Fruit fly (Drosophila melanogaster) whole organism, embryonic: ENCODE measurements around the gene Cyp4d1.
A peak's percentile ranks its signal among the peaks of the same experiment; 100 is the strongest.

Experiments
- B-H1 ChIP-seq: fragments of 200-800 bp; sonication (Bioruptor generic); IDR thresholded peaks from 3 replicates; pipeline ENCODE4 v1.3.6; 2022; ENCODE audit warnings: missing biosample characterization, missing genetic modification characterization
- CG10654 ChIP-seq: fragments of 200-800 bp; sonication (Bioruptor generic); optimal IDR thresholded peaks from 2 replicates; lab custom pipeline; 2016; ENCODE audit warnings: missing biosample characterization, missing genetic modification characterization
- CG11560 ChIP-seq: fragments of 200-800 bp; sonication (Bioruptor generic); IDR thresholded peaks from 3 replicates; pipeline ENCODE4 v1.3.6; 2022; ENCODE audit warnings: missing biosample characterization, missing genetic modification characterization
- CG13123 ChIP-seq: fragments of 200-800 bp; sonication (Bioruptor generic); optimal IDR thresholded peaks from 2 replicates; lab custom pipeline; 2016; ENCODE audit warnings: missing biosample characterization, missing genetic modification characterization
- CG14710 ChIP-seq: fragments of 200-800 bp; sonication (Bioruptor generic); optimal IDR thresholded peaks from 3 replicates; lab custom pipeline; 2019; ENCODE audit warnings: missing biosample characterization, mild to moderate bottlenecking, missing genetic modification characterization, moderate library complexity
- CG14860 ChIP-seq: fragments of 200-800 bp; sonication (Bioruptor generic); IDR thresholded peaks from 3 replicates; pipeline ENCODE4 v1.3.6; 2022; ENCODE audit warnings: missing biosample characterization, missing genetic modification characterization; ENCODE audit not compliant: partially characterized antibody
- CG14965 ChIP-seq: fragments of 200-800 bp; sonication (Bioruptor generic); optimal IDR thresholded peaks from 2 replicates; lab custom pipeline; 2016; ENCODE audit warnings: missing biosample characterization, missing genetic modification characterization, borderline replicate concordance
- CG15479 ChIP-seq: fragments of 200-800 bp; sonication (Bioruptor generic); optimal IDR thresholded peaks from 3 replicates; lab custom pipeline; 2019; ENCODE audit warnings: missing biosample characterization, mild to moderate bottlenecking, missing genetic modification characterization, moderate library complexity
- CG17802 ChIP-seq: fragments of 200-800 bp; sonication (Bioruptor generic); optimal IDR thresholded peaks from 2 replicates; lab custom pipeline; 2018; ENCODE audit warnings: missing biosample characterization, mild to moderate bottlenecking, missing genetic modification characterization, moderate library complexity
- CG17829 ChIP-seq: fragments of 200-800 bp; optimal IDR thresholded peaks from 2 replicates; lab custom pipeline; 2019; ENCODE audit warnings: missing biosample characterization, mild to moderate bottlenecking, missing genetic modification characterization, moderate library complexity
- CG2116 ChIP-seq: fragments of 200-800 bp; sonication (Bioruptor generic); optimal IDR thresholded peaks from 3 replicates; lab custom pipeline; 2018; ENCODE audit warnings: missing biosample characterization, mild to moderate bottlenecking, missing genetic modification characterization
- CG2120 ChIP-seq: fragments of 200-800 bp; sonication (Bioruptor generic); optimal IDR thresholded peaks from 3 replicates; lab custom pipeline; 2016; ENCODE audit warnings: missing biosample characterization, missing genetic modification characterization
- CG31441 ChIP-seq: fragments of 200-800 bp; sonication (Bioruptor generic); IDR thresholded peaks from 2 replicates; pipeline ENCODE4 v1.3.6; 2022; ENCODE audit warnings: missing biosample characterization, missing genetic modification characterization
- CG7357 ChIP-seq: fragments of 200-800 bp; sonication (Bioruptor generic); IDR thresholded peaks from 3 replicates; pipeline ENCODE4 v1.3.6; 2022; ENCODE audit warnings: missing biosample characterization, missing genetic modification characterization
- CG7963 ChIP-seq: fragments of 200-800 bp; sonication (Bioruptor generic); IDR thresholded peaks from 3 replicates; pipeline ENCODE4 v1.3.6; 2022; ENCODE audit warnings: missing biosample characterization, missing genetic modification characterization; ENCODE audit not compliant: partially characterized antibody
- CG9817 ChIP-seq: fragments of 200-800 bp; sonication (Bioruptor generic); optimal IDR thresholded peaks from 2 replicates; lab custom pipeline; 2018; ENCODE audit warnings: missing biosample characterization, mild to moderate bottlenecking, missing genetic modification characterization, moderate library complexity
- CG9932 ChIP-seq: fragments of 200-800 bp; sonication (Bioruptor generic); IDR thresholded peaks from 2 replicates; pipeline ENCODE4 v1.3.6; 2022; ENCODE audit warnings: missing biosample characterization, missing genetic modification characterization
- Doc2 ChIP-seq: fragments of 200-800 bp; sonication (Bioruptor generic); IDR thresholded peaks from 2 replicates; pipeline ENCODE4 v1.3.6; 2022; ENCODE audit warnings: missing biosample characterization, missing genetic modification characterization
- GATAe ChIP-seq: fragments of 200-800 bp; sonication (Bioruptor generic); conservative IDR thresholded peaks from 2 replicates; pipeline ENCODE4 v1.3.6; 2022; ENCODE audit warnings: missing biosample characterization, missing genetic modification characterization
- HLHmδ ChIP-seq: fragments of 200-800 bp; sonication (Bioruptor generic); optimal IDR thresholded peaks from 2 replicates; lab custom pipeline; 2018; ENCODE audit warnings: missing biosample characterization, mild to moderate bottlenecking, missing genetic modification characterization, moderate library complexity
- Hey ChIP-seq: fragments of 200-800 bp; sonication (Bioruptor generic); optimal IDR thresholded peaks from 3 replicates; lab custom pipeline; 2018; ENCODE audit warnings: missing biosample characterization, mild to moderate bottlenecking, missing genetic modification characterization
- Hmr ChIP-seq: fragments of 200-800 bp; sonication (Bioruptor generic); optimal IDR thresholded peaks from 3 replicates; lab custom pipeline; 2017; ENCODE audit warnings: mild to moderate bottlenecking, missing biosample characterization, missing genetic modification reagents, missing genetic modification characterization
- Hr39 ChIP-seq: fragments of >200 bp; optimal IDR thresholded peaks from 2 replicates; lab custom pipeline; 2017
- Jarid2 ChIP-seq: fragments of 200-800 bp; sonication (Bioruptor generic); optimal IDR thresholded peaks from 3 replicates; lab custom pipeline; 2017; ENCODE audit warnings: mild to moderate bottlenecking, missing biosample characterization, missing genetic modification reagents, missing genetic modification characterization
- NC2β ChIP-seq: fragments of 200-800 bp; sonication (Bioruptor generic); optimal IDR thresholded peaks from 2 replicates; lab custom pipeline; 2016; ENCODE audit warnings: missing biosample characterization, missing genetic modification characterization
- NK7.1 ChIP-seq: fragments of 200-800 bp; sonication (Bioruptor generic); optimal IDR thresholded peaks from 3 replicates; lab custom pipeline; 2016; ENCODE audit warnings: missing biosample characterization, missing genetic modification characterization
- Sox102F ChIP-seq: fragments of 200-800 bp; sonication (Bioruptor generic); optimal IDR thresholded peaks from 2 replicates; lab custom pipeline; 2018; ENCODE audit warnings: missing biosample characterization, mild to moderate bottlenecking, missing genetic modification characterization, moderate library complexity
- Spps ChIP-seq: fragments of 200-800 bp; sonication (Bioruptor generic); optimal IDR thresholded peaks from 2 replicates; lab custom pipeline; 2018; ENCODE audit warnings: missing biosample characterization, mild to moderate bottlenecking, missing genetic modification characterization
- Tbp ChIP-seq: fragments of >200 bp; optimal IDR thresholded peaks from 2 replicates; lab custom pipeline; 2018; ENCODE audit warnings: missing biosample characterization, missing genetic modification characterization
- ab ChIP-seq: fragments of 200-800 bp; sonication (Bioruptor generic); optimal IDR thresholded peaks from 2 replicates; lab custom pipeline; 2016; ENCODE audit warnings: missing biosample characterization, missing genetic modification characterization
- aop ChIP-seq: fragments of 200-800 bp; sonication (Bioruptor generic); IDR thresholded peaks from 2 replicates; pipeline ENCODE4 v1.3.6; 2022; ENCODE audit warnings: missing biosample characterization, missing genetic modification characterization
- bbx ChIP-seq: fragments of 200-800 bp; sonication (Bioruptor generic); IDR thresholded peaks from 2 replicates; pipeline ENCODE4 v1.3.6; 2022; ENCODE audit warnings: missing biosample characterization, missing genetic modification characterization; ENCODE audit not compliant: partially characterized antibody
- cas ChIP-seq: fragments of 200-800 bp; sonication (Bioruptor generic); IDR thresholded peaks from 2 replicates; pipeline ENCODE4 v1.3.6; 2022; ENCODE audit warnings: missing biosample characterization, missing genetic modification characterization
- crc ChIP-seq: fragments of 200-800 bp; sonication (Bioruptor generic); optimal IDR thresholded peaks from 2 replicates; lab custom pipeline; 2016; ENCODE audit warnings: missing biosample characterization, missing genetic modification characterization
- croc ChIP-seq: fragments of 200-800 bp; sonication (Bioruptor generic); conservative IDR thresholded peaks from 3 replicates; pipeline ENCODE4 v1.3.6; 2022; ENCODE audit warnings: missing biosample characterization, missing genetic modification characterization
- crol ChIP-seq: fragments of 200-800 bp; sonication (Bioruptor generic); IDR thresholded peaks from 2 replicates; pipeline ENCODE4 v1.3.6; 2022; ENCODE audit warnings: missing biosample characterization, missing genetic modification characterization
- disco-r ChIP-seq: fragments of 200-800 bp; sonication (Bioruptor generic); optimal IDR thresholded peaks from 2 replicates; lab custom pipeline; 2016; ENCODE audit warnings: missing biosample characterization, missing genetic modification characterization
- dm ChIP-seq: fragments of 200-800 bp; sonication (Bioruptor generic); optimal IDR thresholded peaks from 3 replicates; lab custom pipeline; 2016; ENCODE audit warnings: missing biosample characterization, missing genetic modification characterization
- dmrt11E ChIP-seq: fragments of 200-800 bp; sonication (Bioruptor generic); optimal IDR thresholded peaks from 3 replicates; lab custom pipeline; 2018; ENCODE audit warnings: missing biosample characterization, mild to moderate bottlenecking, missing genetic modification characterization, moderate library complexity
- exex ChIP-seq: fragments of 200-800 bp; sonication (Bioruptor generic); optimal IDR thresholded peaks from 4 replicates; lab custom pipeline; 2018; ENCODE audit warnings: missing biosample characterization, mild to moderate bottlenecking, missing genetic modification characterization, moderate library complexity
- fd3F ChIP-seq: fragments of 200-800 bp; sonication (Bioruptor generic); optimal IDR thresholded peaks from 2 replicates; lab custom pipeline; 2018; ENCODE audit warnings: missing biosample characterization, mild to moderate bottlenecking, missing genetic modification characterization, moderate library complexity
- fd64A ChIP-seq: fragments of 200-800 bp; sonication (Bioruptor generic); optimal IDR thresholded peaks from 3 replicates; lab custom pipeline; 2018; ENCODE audit warnings: missing biosample characterization, mild to moderate bottlenecking, missing genetic modification characterization
- hbn ChIP-seq: fragments of 200-800 bp; sonication (Bioruptor generic); IDR thresholded peaks from 2 replicates; pipeline ENCODE4 v1.3.6; 2022; ENCODE audit warnings: missing biosample characterization, missing genetic modification characterization; ENCODE audit not compliant: partially characterized antibody
- jigr1 ChIP-seq: fragments of 200-800 bp; sonication (Bioruptor generic); IDR thresholded peaks from 3 replicates; pipeline ENCODE4 v1.3.6; 2022; ENCODE audit warnings: missing biosample characterization, missing genetic modification characterization
- pb ChIP-seq: fragments of 200-800 bp; sonication (Bioruptor generic); optimal IDR thresholded peaks from 3 replicates; lab custom pipeline; 2016; ENCODE audit warnings: missing biosample characterization, missing genetic modification characterization
- rib ChIP-seq: fragments of 200-800 bp; sonication (Bioruptor generic); IDR thresholded peaks from 2 replicates; pipeline ENCODE4 v1.3.6; 2022; ENCODE audit warnings: missing biosample characterization, missing genetic modification characterization
- schlank ChIP-seq: fragments of 200-800 bp; sonication (Bioruptor generic); optimal IDR thresholded peaks from 2 replicates; lab custom pipeline; 2018; ENCODE audit warnings: missing biosample characterization, mild to moderate bottlenecking, missing genetic modification characterization
- sd ChIP-seq: fragments of 200-800 bp; sonication (Bioruptor generic); optimal IDR thresholded peaks from 3 replicates; lab custom pipeline; 2018; ENCODE audit warnings: missing biosample characterization, mild to moderate bottlenecking, missing genetic modification characterization, moderate library complexity
- tgo ChIP-seq: fragments of 200-800 bp; sonication (Bioruptor generic); IDR thresholded peaks from 3 replicates; pipeline ENCODE4 v1.3.6; 2022; ENCODE audit warnings: missing biosample characterization, missing genetic modification characterization

The Cyp4d1 gene

dm6 chrX:2134965-2135758, 26.8 kb downstream of the Cyp4d1 start (continued):
- peak; percentile 54 for TF ChIP-seq pb (GFP tag; lab: Kevin White, UChicago)
- TF ChIP-seq cas (GFP tag; lab: Robert Waterston, UW): 0 out of 2 replicates have a peak, but pooled peaks have one; percentile 40
- peak; percentile 87 for TF ChIP-seq tgo (GFP tag; lab: Robert Waterston, UW)
- peak; percentile 88 for TF ChIP-seq CG31441
- peak; percentile 76 for TF ChIP-seq croc (GFP tag; lab: Robert Waterston, UW)
- TF ChIP-seq Spps (tag; lab: Kevin White, UChicago): peak; percentile 85
- TF ChIP-seq crol: peak; percentile 98
- TF ChIP-seq dm (GFP tag; lab: Kevin White, UChicago): peak; percentile 62
- TF ChIP-seq CG7963: no peak
- TF ChIP-seq schlank: peak; percentile 79
- TF ChIP-seq CG13123 (GFP tag; lab: Kevin White, UChicago): peak; percentile 71
- peak; percentile 32 for TF ChIP-seq CG14965 (GFP tag; lab: Kevin White, UChicago)
- peak; percentile 94 for TF ChIP-seq CG17829 (tag; lab: Kevin White, UChicago)
- TF ChIP-seq ab: peak; percentile 14
- TF ChIP-seq CG14860 (GFP tag; lab: Robert Waterston, UW): no peak
- peak; percentile 66 for TF ChIP-seq CG17802
- TF ChIP-seq GATAe (GFP tag; lab: Robert Waterston, UW): no peak
- peak; percentile 86 for TF ChIP-seq fd3F (GFP tag; lab: Kevin White, UChicago)
- TF ChIP-seq CG9817 (tag; lab: Kevin White, UChicago): peak; percentile 87
- peak; percentile 63 for TF ChIP-seq Jarid2
- TF ChIP-seq disco-r (GFP tag; lab: Kevin White, UChicago): peak; percentile 79
- TF ChIP-seq jigr1 (GFP tag; lab: Robert Waterston, UW): peak; percentile 64; the same call in 2 of the 3 replicates
- no peak for TF ChIP-seq Hr39 (lab: Kevin White, UChicago)
- TF ChIP-seq aop: no peak
- TF ChIP-seq CG7357 (GFP tag; lab: Robert Waterston, UW): peak; percentile 66; the same call in 2 of the 3 replicates
- TF ChIP-seq CG2116 (GFP tag; lab: Kevin White, UChicago): peak; percentile 59
- peak; percentile 78 for TF ChIP-seq NK7.1 (GFP tag; lab: Kevin White, UChicago)
- TF ChIP-seq bbx (GFP tag; lab: Robert Waterston, UW): no peak
- TF ChIP-seq Tbp (GFP tag; lab: Kevin White, UChicago): no peak
- TF ChIP-seq rib (GFP tag; lab: Robert Waterston, UW): peak; percentile 8; the same call in 1 of the 2 replicates
- peak; percentile 19 for TF ChIP-seq Hey (tag; lab: Kevin White, UChicago)
- peak; percentile 69 for TF ChIP-seq B-H1 (GFP tag; lab: Robert Waterston, UW)
- TF ChIP-seq crc (GFP tag; lab: Kevin White, UChicago): peak; percentile 76
- TF ChIP-seq sd: peak; percentile 67
- peak; percentile 60 for TF ChIP-seq exex
- TF ChIP-seq hbn (GFP tag; lab: Robert Waterston, UW): no peak
- TF ChIP-seq HLHmδ (GFP tag; lab: Kevin White, UChicago): peak; percentile 37
- peak; percentile 92 for TF ChIP-seq CG14710 (tag; lab: Kevin White, UChicago)
- peak; percentile 90 for TF ChIP-seq Sox102F (GFP tag; lab: Kevin White, UChicago)
- TF ChIP-seq dmrt11E (tag; lab: Kevin White, UChicago): peak; percentile 88
- peak; percentile 75 for TF ChIP-seq fd64A (GFP tag; lab: Kevin White, UChicago)
- 0 out of 2 replicates have a peak, but pooled peaks have one; percentile 26 for TF ChIP-seq Doc2 (GFP tag; lab: Robert Waterston, UW)
- TF ChIP-seq NC2β: peak; percentile 64
- TF ChIP-seq CG9932 (GFP tag; lab: Robert Waterston, UW): peak; percentile 79
- TF ChIP-seq CG10654 (GFP tag; lab: Kevin White, UChicago): peak; percentile 76
- TF ChIP-seq CG15479 (GFP tag; lab: Kevin White, UChicago): peak; percentile 59
- TF ChIP-seq CG11560 (tag; lab: Robert Waterston, UW): peak; percentile 57; the same call in 1 of the 3 replicates
- TF ChIP-seq CG2120 (GFP tag; lab: Kevin White, UChicago): peak; percentile 89
- peak; percentile 92 for TF ChIP-seq Hmr (GFP tag; lab: Kevin White, UChicago)
